Worm (Caenorhabditis elegans) whole organism, L4 larva: ENCODE results near the gene cand-1.

Source experiments
- D1046.2 ChIP-seq: fragments of 200-800 bp; sonication (Bioruptor generic); IDR thresholded peaks from 2 replicates; pipeline ENCODE4 v1.3.6; 2022; ENCODE audit warnings: missing genetic modification characterization, missing compliant biosample characterization
- F44E2.7 ChIP-seq: fragments of 200-800 bp; sonication (Bioruptor generic); IDR thresholded peaks from 2 replicates; pipeline ENCODE4 v2.1.2; 2022; ENCODE audit warnings: missing genetic modification characterization, missing compliant biosample characterization
- F49E8.2 ChIP-seq: sonication (generic microtip); optimal IDR thresholded peaks from 2 replicates; lab custom pipeline; 2016; ENCODE audit warnings: missing compliant biosample characterization, mild to moderate bottlenecking, missing genetic modification characterization, borderline replicate concordance
- R02D3.7 ChIP-seq: fragments of 150-350 bp; sonication (generic microtip); optimal IDR thresholded peaks from 3 replicates; lab custom pipeline; 2014; ENCODE audit warnings: missing biosample characterization, missing genetic modification characterization
- Y105C5A.15 ChIP-seq: fragments of 200-800 bp; sonication (Bioruptor generic); IDR thresholded peaks from 2 replicates; pipeline ENCODE4 v1.3.6; 2022; ENCODE audit warnings: missing genetic modification characterization, missing compliant biosample characterization
- Y48G9A.11 ChIP-seq: fragments of 200-800 bp; sonication (Bioruptor generic); IDR thresholded peaks from 2 replicates; pipeline ENCODE4 v1.3.6; 2022; ENCODE audit warnings: missing genetic modification reagents, missing genetic modification characterization, missing compliant biosample characterization
- Y5F2A.4 ChIP-seq: fragments of 200-800 bp; sonication (Bioruptor generic); optimal IDR thresholded peaks from 2 replicates; lab custom pipeline; 2018; ENCODE audit warnings: mild to moderate bottlenecking, missing genetic modification characterization, missing compliant biosample characterization
- Y75B8A.6 ChIP-seq: fragments of 200-800 bp; sonication (Bioruptor generic); IDR thresholded peaks from 2 replicates; pipeline ENCODE4 v1.3.6; 2022; ENCODE audit warnings: missing genetic modification reagents, missing genetic modification characterization, missing compliant biosample characterization
- ZK337.2 ChIP-seq: fragments of 200-800 bp; sonication (Bioruptor generic); IDR thresholded peaks from 2 replicates; pipeline ENCODE4 v1.3.6; 2022; ENCODE audit warnings: missing genetic modification reagents, missing genetic modification characterization, missing compliant biosample characterization
- aly-2 ChIP-seq: sonication (generic microtip); optimal IDR thresholded peaks from 2 replicates; lab custom pipeline; 2018; ENCODE audit warnings: missing biosample characterization, missing genetic modification characterization
- ama-1 ChIP-seq: fragments of 150-350 bp; optimal IDR thresholded peaks from 2 replicates; lab custom pipeline; 2014; ENCODE audit warnings: inconsistent platforms, mixed read lengths
- ceh-20 ChIP-seq: fragments of 200-800 bp; sonication (Bioruptor generic); IDR thresholded peaks from 2 replicates; pipeline ENCODE4 v1.3.6; 2022; ENCODE audit warnings: missing genetic modification reagents, missing genetic modification characterization, missing compliant biosample characterization
- ceh-28 ChIP-seq: fragments of 150-350 bp; optimal IDR thresholded peaks from 2 replicates; lab custom pipeline; 2014; ENCODE audit warnings: missing biosample characterization, missing genetic modification reagents, missing genetic modification characterization
- ceh-32 ChIP-seq: sonication (generic microtip); optimal IDR thresholded peaks from 2 replicates; lab custom pipeline; 2016; ENCODE audit warnings: mild to moderate bottlenecking, missing genetic modification characterization, missing compliant biosample characterization; ENCODE audit not compliant: poor library complexity
- daf-16 ChIP-seq, 3 experiments: sonication (generic microtip); optimal IDR thresholded peaks; 2 replicates each; lab custom pipeline; 2016 to 2017; ENCODE audit warnings: missing genetic modification characterization in 3 of 3, missing genetic modification reagents in 3 of 3, mild to moderate bottlenecking in 2 of 3, missing compliant biosample characterization in 2 of 3, missing biosample characterization in 1 of 3, moderate library complexity in 1 of 3
- dmd-6 ChIP-seq: fragments of 200-800 bp; sonication (Bioruptor generic); IDR thresholded peaks from 2 replicates; pipeline ENCODE4 v1.3.6; 2022; ENCODE audit warnings: missing genetic modification reagents, missing genetic modification characterization, missing compliant biosample characterization
- dpl-1 ChIP-seq: fragments of 150-350 bp; optimal IDR thresholded peaks from 2 replicates; lab custom pipeline; 2014; ENCODE audit warnings: missing biosample characterization, missing genetic modification reagents, missing genetic modification characterization
- dve-1 ChIP-seq: sonication (generic microtip); optimal IDR thresholded peaks from 2 replicates; lab custom pipeline; 2017; ENCODE audit warnings: antibody characterized with exemption, mild to moderate bottlenecking, missing genetic modification characterization, missing compliant biosample characterization; ENCODE audit not compliant: insufficient read depth
- gei-8 ChIP-seq: fragments of 200-800 bp; sonication (Bioruptor generic); optimal IDR thresholded peaks from 2 replicates; lab custom pipeline; 2018; ENCODE audit warnings: mild to moderate bottlenecking, missing genetic modification characterization, missing compliant biosample characterization
- hlh-11 ChIP-seq: fragments of 200-800 bp; sonication (Bioruptor generic); optimal IDR thresholded peaks from 2 replicates; lab custom pipeline; 2018; ENCODE audit warnings: mild to moderate bottlenecking, missing genetic modification characterization, missing compliant biosample characterization
- hlh-30 ChIP-seq: sonication (generic microtip); optimal IDR thresholded peaks from 2 replicates; lab custom pipeline; 2017; ENCODE audit warnings: antibody characterized with exemption, mild to moderate bottlenecking, missing genetic modification characterization, missing compliant biosample characterization; ENCODE audit not compliant: insufficient read depth
- jun-1 ChIP-seq: fragments of 150-350 bp; optimal IDR thresholded peaks from 2 replicates; lab custom pipeline; 2014; ENCODE audit warnings: missing biosample characterization, missing genetic modification reagents, missing genetic modification characterization
- lim-7 ChIP-seq: fragments of 200-800 bp; sonication (Bioruptor generic); IDR thresholded peaks from 2 replicates; pipeline ENCODE4 v1.3.6; 2022; ENCODE audit warnings: missing genetic modification characterization, missing compliant biosample characterization
- lin-1 ChIP-seq: fragments of 200-800 bp; sonication (Bioruptor generic); IDR thresholded peaks from 2 replicates; pipeline ENCODE4 v1.3.6; 2022; ENCODE audit warnings: missing genetic modification reagents, missing genetic modification characterization, missing compliant biosample characterization
- lin-29 ChIP-seq: fragments of 200-800 bp; sonication (Bioruptor generic); IDR thresholded peaks from 2 replicates; pipeline ENCODE4 v1.3.6; 2022; ENCODE audit warnings: missing genetic modification reagents, missing genetic modification characterization, missing compliant biosample characterization
- lir-3 ChIP-seq: sonication (generic microtip); optimal IDR thresholded peaks from 2 replicates; lab custom pipeline; 2016; ENCODE audit warnings: mild to moderate bottlenecking, missing genetic modification characterization, missing compliant biosample characterization
- madf-5 ChIP-seq, 2 experiments: fragments of 200-800 bp; sonication (Bioruptor generic); IDR thresholded peaks; 2 replicates each; pipeline ENCODE4 v1.3.6; 2022; ENCODE audit warnings: missing compliant biosample characterization in 2 of 2, missing genetic modification characterization in 2 of 2
- madf-9 ChIP-seq: fragments of 200-800 bp; sonication (Bioruptor generic); conservative IDR thresholded peaks from 2 replicates; pipeline ENCODE4 v1.3.6; 2022; ENCODE audit warnings: missing genetic modification reagents, missing genetic modification characterization, missing compliant biosample characterization
- mep-1 ChIP-seq: fragments of 150-350 bp; sonication (generic microtip); optimal IDR thresholded peaks from 3 replicates; lab custom pipeline; 2014; ENCODE audit warnings: missing biosample characterization, missing genetic modification characterization
- mes-2 ChIP-seq: sonication (generic microtip); optimal IDR thresholded peaks from 2 replicates; lab custom pipeline; 2016; ENCODE audit warnings: missing genotype, mild to moderate bottlenecking, missing genetic modification characterization, missing compliant biosample characterization; ENCODE audit not compliant: poor library complexity, severe bottlenecking
- mxl-3 ChIP-seq: fragments of 200-800 bp; sonication (Bioruptor generic); optimal IDR thresholded peaks from 2 replicates; lab custom pipeline; 2018; ENCODE audit warnings: mild to moderate bottlenecking, missing genetic modification characterization, missing compliant biosample characterization
- nhr-10 ChIP-seq: fragments of 150-350 bp; optimal IDR thresholded peaks from 2 replicates; lab custom pipeline; 2014; ENCODE audit warnings: missing biosample characterization, missing genetic modification characterization
- nhr-11 ChIP-seq: fragments of 150-350 bp; optimal IDR thresholded peaks from 2 replicates; lab custom pipeline; 2014; ENCODE audit warnings: missing biosample characterization, missing genetic modification characterization
- nhr-25 ChIP-seq: sonication (generic microtip); optimal IDR thresholded peaks from 2 replicates; lab custom pipeline; 2017; ENCODE audit warnings: missing genetic modification characterization, mild to moderate bottlenecking, missing compliant biosample characterization, antibody characterized with exemption, moderate library complexity, borderline replicate concordance; ENCODE audit not compliant: insufficient read depth
- nhr-28 ChIP-seq: fragments of 150-350 bp; optimal IDR thresholded peaks from 2 replicates; lab custom pipeline; 2014; ENCODE audit warnings: missing biosample characterization, missing genetic modification characterization
- nhr-41 ChIP-seq: fragments of 200-800 bp; sonication (Bioruptor generic); IDR thresholded peaks from 2 replicates; pipeline ENCODE4 v1.3.6; 2022; ENCODE audit warnings: missing genetic modification reagents, missing genetic modification characterization, missing compliant biosample characterization
- nhr-42 ChIP-seq: fragments of 200-800 bp; sonication (Bioruptor generic); IDR thresholded peaks from 2 replicates; pipeline ENCODE4 v1.3.6; 2022; ENCODE audit warnings: missing genetic modification characterization, missing compliant biosample characterization
- nhr-77 ChIP-seq: fragments of 150-350 bp; optimal IDR thresholded peaks from 2 replicates; lab custom pipeline; 2014; ENCODE audit warnings: missing biosample characterization, missing genetic modification characterization
- pha-4 ChIP-seq, 2 experiments: fragments of 150-350 bp in 1 of 2; fragments of 200-800 bp in 1 of 2; sonication (Bioruptor generic) in 1 of 2; IDR thresholded peaks in 1 of 2; optimal IDR thresholded peaks in 1 of 2; 2 replicates each; pipeline versions ENCODE4 v1.3.6 to Lab custom; 2014 to 2022; ENCODE audit warnings: missing genetic modification characterization in 2 of 2, missing genetic modification reagents in 2 of 2, missing biosample characterization in 1 of 2, missing compliant biosample characterization in 1 of 2
- php-3 ChIP-seq: fragments of 200-800 bp; sonication (Bioruptor generic); IDR thresholded peaks from 2 replicates; pipeline ENCODE4 v1.3.6; 2022; ENCODE audit warnings: missing genetic modification reagents, missing genetic modification characterization, missing compliant biosample characterization
- rbr-2 ChIP-seq: sonication (generic microtip); optimal IDR thresholded peaks from 2 replicates; lab custom pipeline; 2016; ENCODE audit warnings: missing genotype, missing genetic modification characterization, missing compliant biosample characterization
- saeg-2 ChIP-seq: fragments of 200-800 bp; sonication (Bioruptor generic); IDR thresholded peaks from 2 replicates; pipeline ENCODE4 v1.3.6; 2022; ENCODE audit warnings: missing genetic modification reagents, missing genetic modification characterization, missing compliant biosample characterization
- snpc-1.2 ChIP-seq: fragments of 200-800 bp; sonication (Bioruptor generic); IDR thresholded peaks from 2 replicates; pipeline ENCODE4 v1.3.6; 2022; ENCODE audit warnings: missing genetic modification reagents, missing genetic modification characterization, missing compliant biosample characterization
- tra-1 ChIP-seq: fragments of 200-800 bp; sonication (Bioruptor generic); IDR thresholded peaks from 2 replicates; pipeline ENCODE4 v1.3.6; 2022; ENCODE audit warnings: missing genetic modification reagents, missing genetic modification characterization, missing compliant biosample characterization
- unc-130 ChIP-seq: sonication (generic microtip); optimal IDR thresholded peaks from 2 replicates; lab custom pipeline; 2016; ENCODE audit warnings: missing genetic modification reagents, missing genetic modification characterization, missing compliant biosample characterization
- zfp-2 ChIP-seq: sonication (generic microtip); optimal IDR thresholded peaks from 2 replicates; lab custom pipeline; 2016; ENCODE audit warnings: mild to moderate bottlenecking, missing genetic modification characterization, missing compliant biosample characterization
- zfp-3 ChIP-seq: fragments of 200-800 bp; sonication (Bioruptor generic); conservative IDR thresholded peaks from 2 replicates; pipeline ENCODE4 v1.3.6; 2022; ENCODE audit warnings: missing genetic modification reagents, missing genetic modification characterization, missing compliant biosample characterization
- zip-11 ChIP-seq: fragments of 200-800 bp; sonication (Bioruptor generic); IDR thresholded peaks from 2 replicates; pipeline ENCODE4 v1.3.6; 2022; ENCODE audit warnings: missing genetic modification characterization, missing compliant biosample characterization
- zip-2 ChIP-seq: fragments of 150-350 bp; optimal IDR thresholded peaks from 2 replicates; lab custom pipeline; 2014; ENCODE audit warnings: missing biosample characterization, missing genetic modification characterization
- ztf-11 ChIP-seq: fragments of 150-350 bp; optimal IDR thresholded peaks from 2 replicates; lab custom pipeline; 2014; ENCODE audit warnings: missing biosample characterization, missing genetic modification characterization

The cand-1 gene

ce11 chrV:16816707-16817106 is 14.0 kb downstream of the cand-1 start (continued):
- TF ChIP-seq Y48G9A.11, result no peak
- TF ChIP-seq ztf-11 (tag; lab: Kevin White, UChicago), result no peak
- TF ChIP-seq Y105C5A.15 (GFP tag; lab: Robert Waterston, UW), result no peak
- TF ChIP-seq Y75B8A.6, result no peak
- TF ChIP-seq Y5F2A.4 (GFP tag; lab: Kevin White, UChicago), result no peak
- no peak for TF ChIP-seq zip-2 (tag; lab: Kevin White, UChicago)
- TF ChIP-seq nhr-10 (tag; lab: Kevin White, UChicago), result no peak
- no peak for TF ChIP-seq pha-4 (GFP tag; IDR thresholded peaks at IDR 0.05; lab: Robert Waterston, UW)
- no peak for TF ChIP-seq pha-4 (tag; optimal IDR thresholded peaks at IDR 0.05; lab: Kevin White, UChicago)
- TF ChIP-seq ceh-28 (tag; lab: Kevin White, UChicago), result no peak
- TF ChIP-seq mep-1, result no peak
- TF ChIP-seq tra-1 (GFP tag; lab: Robert Waterston, UW), result peak; percentile 56; the same call in 1 of the 2 replicates
- peak; percentile 72 for TF ChIP-seq dmd-6 (GFP tag; lab: Robert Waterston, UW)
- TF ChIP-seq nhr-41 (GFP tag; lab: Robert Waterston, UW), result no peak
- TF ChIP-seq rbr-2, result no peak
- TF ChIP-seq ceh-32 (tag; lab: Kevin White, UChicago), result no peak
- no peak for TF ChIP-seq F44E2.7
- TF ChIP-seq zfp-2 (tag; lab: Kevin White, UChicago), result no peak
- TF ChIP-seq mxl-3 (GFP tag; lab: Kevin White, UChicago), result peak; percentile 9
- no peak for TF ChIP-seq nhr-42
- no peak for TF ChIP-seq snpc-1.2
- no peak for TF ChIP-seq zip-11
- TF ChIP-seq saeg-2 (GFP tag; lab: Robert Waterston, UW), result no peak
- no peak for TF ChIP-seq mes-2 (tag; lab: Kevin White, UChicago)
- peak; percentile 100 for TF ChIP-seq php-3
- no peak for TF ChIP-seq ama-1 (lab: Kevin White, UChicago)
- no peak for TF ChIP-seq madf-5 (GFP tag; IDR thresholded peaks at IDR 0.05; lab: Robert Waterston, UW)
- TF ChIP-seq jun-1 (tag; lab: Kevin White, UChicago), result no peak
- TF ChIP-seq hlh-11 (tag; lab: Kevin White, UChicago), result peak; percentile 69
- TF ChIP-seq gei-8, result no peak
- TF ChIP-seq madf-9 (GFP tag; lab: Robert Waterston, UW), result no peak
- TF ChIP-seq dpl-1 (GFP tag; lab: Kevin White, UChicago), result no peak
- peak; percentile 89 for TF ChIP-seq nhr-28
- no peak for TF ChIP-seq F49E8.2 (tag; lab: Kevin White, UChicago)
- TF ChIP-seq lir-3 (tag; lab: Kevin White, UChicago), result no peak
- TF ChIP-seq lin-29 (GFP tag; lab: Robert Waterston, UW), result no peak
- no peak for TF ChIP-seq ZK337.2 (GFP tag; lab: Robert Waterston, UW)
- TF ChIP-seq ceh-20 (GFP tag; lab: Robert Waterston, UW), result peak; percentile 51; the same call in 1 of the 2 replicates
- TF ChIP-seq lim-7 (GFP tag; lab: Robert Waterston, UW), result no peak
- peak; percentile 2 for TF ChIP-seq nhr-77 (tag; lab: Kevin White, UChicago)
- no peak for TF ChIP-seq zfp-3 (GFP tag; lab: Robert Waterston, UW)
- TF ChIP-seq nhr-25, result no peak
- TF ChIP-seq aly-2 (tag; lab: Kevin White, UChicago), result no peak
- no peak for TF ChIP-seq unc-130 (GFP tag; lab: Kevin White, UChicago)
- TF ChIP-seq hlh-30 (tag; lab: Kevin White, UChicago), result peak; percentile 60
- no peak for TF ChIP-seq D1046.2 (GFP tag; lab: Robert Waterston, UW)
- TF ChIP-seq R02D3.7 (tag; lab: Kevin White, UChicago), result no peak
- no peak for TF ChIP-seq daf-16 (GFP tag; optimal IDR thresholded peaks at IDR 0.05; lab: Kevin White, UChicago)
- TF ChIP-seq daf-16 (tag; optimal IDR thresholded peaks at IDR 0.05; lab: Kevin White, UChicago), result peak; percentile 95
- TF ChIP-seq dve-1 (tag; lab: Kevin White, UChicago), result peak; percentile 78
- no peak for TF ChIP-seq lin-1
- no peak for TF ChIP-seq nhr-11 (tag; lab: Kevin White, UChicago)
